Worm (Caenorhabditis elegans): Measurements from ENCODE around the gene ZK856.11.

- TF ChIP-seq aly-2 (tag; optimal IDR thresholded peaks at IDR 0.05) (no peak), eor-1 (tag; optimal IDR thresholded peaks at IDR 0.05) (no peak), nhr-76 (tag; optimal IDR thresholded peaks at IDR 0.05) (no peak), nhr-237 (tag; optimal IDR thresholded peaks at IDR 0.05) (no peak), ceh-9 (tag; optimal IDR thresholded peaks at IDR 0.05) (no peak), unc-62 (GFP tag; optimal IDR thresholded peaks at IDR 0.05) (no peak), fos-1 (tag; optimal IDR thresholded peaks at IDR 0.05) (no peak), egl-27 (tag; optimal IDR thresholded peaks at IDR 0.05) (no peak)
Measured at ce11 chrV:10224619-10225018, 19.9 kb upstream of the ZK856.11 start.
